Worm (Caenorhabditis elegans): Measurements from ENCODE around the gene srg-1.

srg-1 gene

ce11 chrIII:6221403-6221802 lies 36.8 kb downstream of the srg-1 start:
- TF ChIP-seq hmg-1.2 (GFP tag; IDR thresholded peaks at IDR 0.05) (peak; percentile 82), C17E4.6 (GFP tag; IDR thresholded peaks at IDR 0.05) (no peak)

DNA sequence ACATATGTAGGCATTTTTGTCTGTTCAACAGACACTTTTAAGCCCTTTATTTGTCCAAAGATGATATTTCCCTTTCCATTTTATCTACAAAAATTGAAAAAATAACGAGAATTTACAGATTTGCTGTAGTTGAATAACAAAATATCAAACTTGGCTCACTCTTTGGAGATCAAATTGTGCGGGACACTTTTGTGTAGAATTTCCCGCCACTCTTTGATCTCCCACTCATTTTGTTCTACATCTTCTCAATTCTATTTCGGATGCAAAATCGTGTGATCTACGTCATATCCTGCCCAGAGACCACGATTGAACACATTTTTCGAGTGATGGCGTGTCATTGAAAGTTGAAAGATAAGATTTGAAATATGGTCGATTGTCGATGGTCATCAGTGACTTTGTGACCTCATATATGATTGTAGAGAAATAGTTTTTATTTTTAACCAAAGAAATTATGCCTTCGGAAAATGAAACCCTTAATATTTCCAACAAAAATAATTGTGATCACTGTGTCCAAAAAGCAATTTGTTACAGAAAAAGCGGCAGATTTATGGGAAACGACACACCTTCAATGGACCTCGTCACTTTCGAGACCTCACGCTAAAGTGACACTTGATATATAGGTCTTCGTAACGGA lies 41.2 kb downstream of the srg-1 start, which contains the start of gene hot-4:
Gene hot-4, plus strand, starts transcription at position 584 of the 634 bp plus-strand sequence.
- no peak for TF ChIP-seq mes-4 (tag; optimal IDR thresholded peaks at IDR 0.05)
- no peak for TF ChIP-seq sptf-2 (GFP tag; optimal IDR thresholded peaks at IDR 0.05)
- peak; percentile 18; the same call in 1 of the 2 replicates for TF ChIP-seq F33H1.4 (GFP tag; IDR thresholded peaks at IDR 0.05)
- peak; percentile 19 for TF ChIP-seq dpl-1 (GFP tag; optimal IDR thresholded peaks at IDR 0.05)
- peak; percentile 84 for TF ChIP-seq madf-6 (GFP tag; IDR thresholded peaks at IDR 0.05)
- TF ChIP-seq Y79H2A.3 (GFP tag; conservative IDR thresholded peaks at IDR 0.05) = no peak
- TF ChIP-seq nhr-90 (tag; optimal IDR thresholded peaks at IDR 0.05) = no peak
- no peak for TF ChIP-seq ztf-3 (GFP tag; optimal IDR thresholded peaks at IDR 0.05)
- no peak for TF ChIP-seq K12H6.12 (tag; optimal IDR thresholded peaks at IDR 0.05)
- TF ChIP-seq lsl-1 (GFP tag; optimal IDR thresholded peaks at IDR 0.05) = no peak
- peak; percentile 31; the same call in 1 of the 2 replicates for TF ChIP-seq madf-8 (GFP tag; conservative IDR thresholded peaks at IDR 0.05)
- no peak for TF ChIP-seq D2030.7 (GFP tag; IDR thresholded peaks at IDR 0.05)
- peak; percentile 66 for TF ChIP-seq efl-1 (GFP tag; optimal IDR thresholded peaks at IDR 0.05)
- no peak for TF ChIP-seq gei-17 (GFP tag; optimal IDR thresholded peaks at IDR 0.05)
- no peak for TF ChIP-seq mcd-1 (GFP tag; IDR thresholded peaks at IDR 0.05)
- TF ChIP-seq Y56A3A.18 (GFP tag; IDR thresholded peaks at IDR 0.05) = no peak
- TF ChIP-seq let-526 (GFP tag; IDR thresholded peaks at IDR 0.05) = no peak
- TF ChIP-seq nfya-2 (GFP tag; IDR thresholded peaks at IDR 0.05) = no peak
- TF ChIP-seq nhr-80 (tag; optimal IDR thresholded peaks at IDR 0.05) = no peak
- TF ChIP-seq rpc-1 (optimal IDR thresholded peaks at IDR 0.05) = no peak
- TF ChIP-seq rpc-1 (tag; optimal IDR thresholded peaks at IDR 0.05) = no peak
- TF ChIP-seq ceh-100 (GFP tag; IDR thresholded peaks at IDR 0.05) = no peak
- no peak for TF ChIP-seq hmg-20 (GFP tag; IDR thresholded peaks at IDR 0.05)
- no peak for TF ChIP-seq mxl-1 (tag; optimal IDR thresholded peaks at IDR 0.05)
- TF ChIP-seq egrh-3 (GFP tag; IDR thresholded peaks at IDR 0.05) = no peak
- no peak for TF ChIP-seq somi-1 (GFP tag; optimal IDR thresholded peaks at IDR 0.05)
- TF ChIP-seq ama-1 (optimal IDR thresholded peaks at IDR 0.05) = no peak
- no peak for TF ChIP-seq ama-1 (GFP tag; optimal IDR thresholded peaks at IDR 0.05)
- no peak for TF ChIP-seq ceh-58 (GFP tag; IDR thresholded peaks at IDR 0.05)
- no peak for TF ChIP-seq nfya-1 (tag; optimal IDR thresholded peaks at IDR 0.05; ENCODE audit: borderline replicate concordance, insufficient read depth)
- no peak for TF ChIP-seq T07F8.4 (tag; optimal IDR thresholded peaks at IDR 0.05)
- no peak for TF ChIP-seq ZK185.1 (tag; optimal IDR thresholded peaks at IDR 0.05; ENCODE audit: poor library complexity, severe bottlenecking)
- TF ChIP-seq C17E4.6 (GFP tag; IDR thresholded peaks at IDR 0.05) = no peak
- no peak for TF ChIP-seq hrde-1 (tag; optimal IDR thresholded peaks at IDR 0.05; ENCODE audit: borderline replicate concordance)
- no peak for TF ChIP-seq rec-8 (tag; optimal IDR thresholded peaks at IDR 0.05)
- no peak for TF ChIP-seq sdz-38 (tag; optimal IDR thresholded peaks at IDR 0.05)
- no peak for TF ChIP-seq ceh-40 (GFP tag; IDR thresholded peaks at IDR 0.05)
- no peak for TF ChIP-seq pha-4 (tag; optimal IDR thresholded peaks at IDR 0.05)
- no peak for TF ChIP-seq madf-3 (GFP tag; IDR thresholded peaks at IDR 0.05)
- TF ChIP-seq nhr-27 (tag; optimal IDR thresholded peaks at IDR 0.05) = no peak
- TF ChIP-seq ccch-3 (GFP tag; optimal IDR thresholded peaks at IDR 0.05) = no peak
- no peak for TF ChIP-seq athp-1 (tag; optimal IDR thresholded peaks at IDR 0.05)
- TF ChIP-seq egl-44 (GFP tag; IDR thresholded peaks at IDR 0.05) = no peak

Measured in whole organism, young adult.